Fruit fly (Drosophila melanogaster): ENCODE measurements around the gene MED19.

MED19 gene

dm6 chr3L:17835074-17835473 lies 11.2 kb downstream of the MED19 start, which contains the start of gene CG32189:
CG32189 (minus strand) TSS chr3L:17835174.
- TF ChIP-seq kay (GFP tag; ENCODE audit: borderline replicate concordance) (no peak), ovo (GFP tag; optimal IDR thresholded peaks at IDR 0.05) (no peak), pad (GFP tag; optimal IDR thresholded peaks at IDR 0.05) (no peak), Mnt (GFP tag; optimal IDR thresholded peaks at IDR 0.05) (no peak), Clk (GFP tag; optimal IDR thresholded peaks at IDR 0.05) (no peak), CG7101 (tag; optimal IDR thresholded peaks at IDR 0.05) (no peak), toe (GFP tag; optimal IDR thresholded peaks at IDR 0.05) (no peak), tj (GFP tag; optimal IDR thresholded peaks at IDR 0.05) (no peak), CG33017 (tag; optimal IDR thresholded peaks at IDR 0.05) (no peak), cic (GFP tag; optimal IDR thresholded peaks at IDR 0.05) (no peak), Hr96 (GFP tag; optimal IDR thresholded peaks at IDR 0.05) (no peak), bab1 (GFP tag; optimal IDR thresholded peaks at IDR 0.05) (no peak), CG14711 (tag; optimal IDR thresholded peaks at IDR 0.05) (no peak), CG1620 (GFP tag; optimal IDR thresholded peaks at IDR 0.05) (no peak), CG11617 (GFP tag; optimal IDR thresholded peaks at IDR 0.05) (no peak)

- no peak for TF ChIP-seq ovo (GFP tag; optimal IDR thresholded peaks at IDR 0.05)
- no peak for TF ChIP-seq tj (GFP tag; optimal IDR thresholded peaks at IDR 0.05)
- no peak for TF ChIP-seq CG14711 (tag; optimal IDR thresholded peaks at IDR 0.05)
- no peak for TF ChIP-seq cnc (optimal IDR thresholded peaks at IDR 0.05)
Observed at dm6 chr3L:17833525-17833924, 12.8 kb downstream of the MED19 start, which contains the start of gene CG32188. CG32188 (minus strand) TSS chr3L:17833625.

dm6 chr3L:17822784-17823383 lies 23.4 kb downstream of the MED19 start, which contains the start of the genes Ir75c and Grd:
Ir75c (minus strand) TSS chr3L:17822834.
Grd (plus strand) TSS chr3L:17823333.
- TF ChIP-seq CG11617 (GFP tag; optimal IDR thresholded peaks at IDR 0.05) = no peak
- TF ChIP-seq CG14711 (tag; optimal IDR thresholded peaks at IDR 0.05) = no peak
- TF ChIP-seq CG33017 (tag; optimal IDR thresholded peaks at IDR 0.05) = no peak
- no peak for TF ChIP-seq ovo (GFP tag; optimal IDR thresholded peaks at IDR 0.05)
- no peak for TF ChIP-seq cnc (optimal IDR thresholded peaks at IDR 0.05)
- no peak for TF ChIP-seq CG1620 (GFP tag; optimal IDR thresholded peaks at IDR 0.05)
- TF ChIP-seq Mnt (GFP tag; optimal IDR thresholded peaks at IDR 0.05) = no peak
- no peak for TF ChIP-seq pad (GFP tag; optimal IDR thresholded peaks at IDR 0.05)

- TF ChIP-seq CG1620 (GFP tag; optimal IDR thresholded peaks at IDR 0.05) (no peak), pad (GFP tag; optimal IDR thresholded peaks at IDR 0.05) (no peak), CG11617 (GFP tag; optimal IDR thresholded peaks at IDR 0.05) (no peak), CG7045 (GFP tag; optimal IDR thresholded peaks at IDR 0.05) (no peak), ovo (GFP tag; optimal IDR thresholded peaks at IDR 0.05) (no peak), kay (GFP tag; ENCODE audit: borderline replicate concordance) (no peak), CG12768 (GFP tag; optimal IDR thresholded peaks at IDR 0.05) (no peak), toe (GFP tag; optimal IDR thresholded peaks at IDR 0.05) (no peak), Clk (GFP tag; optimal IDR thresholded peaks at IDR 0.05) (no peak), CG7101 (tag; optimal IDR thresholded peaks at IDR 0.05) (no peak), CG5204 (GFP tag; optimal IDR thresholded peaks at IDR 0.05) (no peak), Hr96 (GFP tag; optimal IDR thresholded peaks at IDR 0.05) (no peak), cnc (optimal IDR thresholded peaks at IDR 0.05) (no peak), tj (GFP tag; optimal IDR thresholded peaks at IDR 0.05) (no peak), CG33017 (tag; optimal IDR thresholded peaks at IDR 0.05) (no peak), bab1 (GFP tag; optimal IDR thresholded peaks at IDR 0.05) (no peak), cic (GFP tag; optimal IDR thresholded peaks at IDR 0.05) (no peak), Mnt (GFP tag; optimal IDR thresholded peaks at IDR 0.05) (no peak)
Observed at dm6 chr3L:17820093-17820492, 26.2 kb downstream of the MED19 start, which contains the start of gene Ir75b. Ir75b (minus strand) TSS chr3L:17820193.

dm6 chr3L:17817821-17818220 lies 28.5 kb downstream of the MED19 start, which contains the start of gene Ir75a:
Ir75a (minus strand) TSS chr3L:17817921.
- TF ChIP-seq Crg-1 (GFP tag; optimal IDR thresholded peaks at IDR 0.05) (no peak), cnc (optimal IDR thresholded peaks at IDR 0.05) (no peak), ovo (GFP tag; optimal IDR thresholded peaks at IDR 0.05) (no peak), tj (GFP tag; optimal IDR thresholded peaks at IDR 0.05) (no peak), CG1620 (GFP tag; optimal IDR thresholded peaks at IDR 0.05) (no peak), cic (GFP tag; optimal IDR thresholded peaks at IDR 0.05) (no peak), CG7101 (tag; optimal IDR thresholded peaks at IDR 0.05) (no peak), CG7045 (GFP tag; optimal IDR thresholded peaks at IDR 0.05) (no peak), kay (GFP tag; ENCODE audit: borderline replicate concordance) (no peak), Hr96 (GFP tag; optimal IDR thresholded peaks at IDR 0.05) (no peak), CG5204 (GFP tag; optimal IDR thresholded peaks at IDR 0.05) (no peak), toe (GFP tag; optimal IDR thresholded peaks at IDR 0.05) (no peak), Mnt (GFP tag; optimal IDR thresholded peaks at IDR 0.05) (no peak), CG33017 (tag; optimal IDR thresholded peaks at IDR 0.05) (no peak), bab1 (GFP tag; optimal IDR thresholded peaks at IDR 0.05) (no peak), CG12768 (GFP tag; optimal IDR thresholded peaks at IDR 0.05) (no peak), CG11617 (GFP tag; optimal IDR thresholded peaks at IDR 0.05) (no peak), Clk (GFP tag; optimal IDR thresholded peaks at IDR 0.05) (no peak), pad (GFP tag; optimal IDR thresholded peaks at IDR 0.05) (no peak)

DNA sequence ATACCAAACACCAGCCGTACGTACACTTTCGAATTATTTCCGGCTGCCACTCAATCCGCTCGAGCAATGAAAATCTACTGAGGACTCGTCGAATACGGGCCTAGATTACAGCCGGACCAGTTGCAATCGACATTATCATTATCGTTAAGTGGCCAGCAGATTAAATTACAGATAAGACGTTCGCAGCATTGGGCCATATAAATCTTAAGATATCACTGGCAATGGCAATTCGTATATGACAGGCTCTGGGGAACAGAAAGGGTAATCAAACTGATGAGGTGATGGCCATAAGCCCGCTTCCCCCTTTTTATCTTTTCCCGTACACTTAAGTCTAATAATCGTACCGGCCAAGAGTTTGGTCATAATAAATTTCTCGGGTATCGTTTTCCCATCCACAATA lies 32.3 kb downstream of the MED19 start, which contains the start of gene Cln3:
Gene Cln3 (minus strand): TSS at position 84 of the 400 bp plus-strand sequence.
- TF ChIP-seq CG14711 (tag; optimal IDR thresholded peaks at IDR 0.05) (no peak), CG7101 (tag; optimal IDR thresholded peaks at IDR 0.05) (peak; percentile 32), cic (GFP tag; optimal IDR thresholded peaks at IDR 0.05) (peak; percentile 82), Mnt (GFP tag; optimal IDR thresholded peaks at IDR 0.05) (peak; percentile 8), Crg-1 (GFP tag; optimal IDR thresholded peaks at IDR 0.05) (no peak), tj (GFP tag; optimal IDR thresholded peaks at IDR 0.05) (peak; percentile 21), ovo (GFP tag; optimal IDR thresholded peaks at IDR 0.05) (no peak), Clk (GFP tag; optimal IDR thresholded peaks at IDR 0.05) (no peak), kay (GFP tag; ENCODE audit: borderline replicate concordance) (peak; percentile 6), pad (GFP tag; optimal IDR thresholded peaks at IDR 0.05) (peak; percentile 41), CG11617 (GFP tag; optimal IDR thresholded peaks at IDR 0.05) (peak; percentile 6), CG7045 (GFP tag; optimal IDR thresholded peaks at IDR 0.05) (peak; percentile 72), CG12768 (GFP tag; optimal IDR thresholded peaks at IDR 0.05) (peak; percentile 74), bab1 (GFP tag; optimal IDR thresholded peaks at IDR 0.05) (no peak), Hr96 (GFP tag; optimal IDR thresholded peaks at IDR 0.05) (peak; percentile 32), cnc (optimal IDR thresholded peaks at IDR 0.05) (no peak), CG1620 (GFP tag; optimal IDR thresholded peaks at IDR 0.05) (no peak), CG5204 (GFP tag; optimal IDR thresholded peaks at IDR 0.05) (peak; percentile 48), toe (GFP tag; optimal IDR thresholded peaks at IDR 0.05) (peak; percentile 37), CG33017 (tag; optimal IDR thresholded peaks at IDR 0.05) (peak; percentile 79)
